Fruit fly (Drosophila melanogaster): Measurements from ENCODE around the gene Sas-6.

DNA sequence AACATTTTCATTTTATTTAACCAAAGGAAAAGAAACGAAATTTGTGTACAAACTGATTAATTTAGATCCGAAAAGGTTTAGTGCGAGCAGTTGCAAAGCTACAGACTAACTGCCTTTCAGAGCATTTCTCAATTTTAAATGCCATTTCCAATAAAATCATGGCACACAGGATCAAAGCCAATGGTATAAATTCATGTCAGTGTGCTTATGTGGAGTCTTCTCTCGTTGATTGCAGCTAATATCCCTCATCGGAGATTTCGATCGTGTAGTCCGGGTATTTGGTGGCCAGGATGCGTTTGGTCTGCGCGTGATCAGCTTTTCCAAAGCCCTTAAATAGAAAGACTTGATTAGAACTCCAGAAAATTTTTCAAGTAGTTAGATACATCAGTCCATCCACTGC lies 43.5 kb downstream of the Sas-6 start, which contains the start of gene janB:
- TF ChIP-seq cic (GFP tag; optimal IDR thresholded peaks at IDR 0.05) (no peak), CG1620 (GFP tag; optimal IDR thresholded peaks at IDR 0.05) (no peak), cnc (optimal IDR thresholded peaks at IDR 0.05) (no peak), Mnt (GFP tag; optimal IDR thresholded peaks at IDR 0.05) (no peak), CG7045 (GFP tag; optimal IDR thresholded peaks at IDR 0.05) (no peak), CG5204 (GFP tag; optimal IDR thresholded peaks at IDR 0.05) (no peak)

All from whole organism, adult.